Fruit fly (Drosophila melanogaster) whole organism, embryonic: ENCODE measurements around the gene PolQ.

Experiments used
- Abd-B ChIP-seq: fragments of 200-800 bp; sonication (Bioruptor generic); optimal IDR thresholded peaks from 2 replicates; lab custom pipeline; 2018; ENCODE audit warnings: missing biosample characterization, mild to moderate bottlenecking, missing genetic modification characterization, moderate library complexity
- Atf6 ChIP-seq: fragments of 200-800 bp; sonication (Bioruptor generic); IDR thresholded peaks from 2 replicates; pipeline ENCODE4 v1.3.6; 2022; ENCODE audit warnings: missing biosample characterization, missing genetic modification characterization
- CG10565 ChIP-seq: fragments of 200-800 bp; sonication (Bioruptor generic); optimal IDR thresholded peaks from 3 replicates; lab custom pipeline; 2016; ENCODE audit warnings: missing biosample characterization, mild to moderate bottlenecking, missing genetic modification characterization
- CG11398 ChIP-seq: fragments of 200-800 bp; sonication (Bioruptor generic); optimal IDR thresholded peaks from 2 replicates; lab custom pipeline; 2016; ENCODE audit warnings: missing biosample characterization, missing genetic modification characterization
- CG11456 ChIP-seq: fragments of 200-800 bp; sonication (Bioruptor generic); IDR thresholded peaks from 3 replicates; pipeline ENCODE4 v1.3.6; 2022; ENCODE audit warnings: missing biosample characterization, missing genetic modification characterization
- CG12219 ChIP-seq: fragments of 200-800 bp; sonication (Bioruptor generic); optimal IDR thresholded peaks from 3 replicates; lab custom pipeline; 2018; ENCODE audit warnings: missing biosample characterization, mild to moderate bottlenecking, missing genetic modification characterization
- CG13296 ChIP-seq: fragments of 200-800 bp; sonication (Bioruptor generic); optimal IDR thresholded peaks from 3 replicates; lab custom pipeline; 2018; ENCODE audit warnings: missing biosample characterization, mild to moderate bottlenecking, missing genetic modification characterization
- CG13894 ChIP-seq: fragments of 200-800 bp; sonication (Bioruptor generic); optimal IDR thresholded peaks from 3 replicates; lab custom pipeline; 2018; ENCODE audit warnings: missing biosample characterization, mild to moderate bottlenecking, missing genetic modification characterization, moderate library complexity
- CG14710 ChIP-seq: fragments of 200-800 bp; sonication (Bioruptor generic); optimal IDR thresholded peaks from 3 replicates; lab custom pipeline; 2019; ENCODE audit warnings: missing biosample characterization, mild to moderate bottlenecking, missing genetic modification characterization, moderate library complexity
- CG15479 ChIP-seq: fragments of 200-800 bp; sonication (Bioruptor generic); optimal IDR thresholded peaks from 3 replicates; lab custom pipeline; 2019; ENCODE audit warnings: missing biosample characterization, mild to moderate bottlenecking, missing genetic modification characterization, moderate library complexity
- CG15514 ChIP-seq: fragments of 200-800 bp; sonication (Bioruptor generic); optimal IDR thresholded peaks from 3 replicates; lab custom pipeline; 2017; ENCODE audit warnings: missing biosample characterization, missing genetic modification characterization, mild to moderate bottlenecking, moderate library complexity, missing genetic modification reagents
- CG17912 ChIP-seq: fragments of 200-800 bp; sonication (Bioruptor generic); optimal IDR thresholded peaks from 2 replicates; lab custom pipeline; 2018; ENCODE audit warnings: missing biosample characterization, mild to moderate bottlenecking, missing genetic modification characterization
- CG30431 ChIP-seq: fragments of 200-800 bp; sonication (Bioruptor generic); optimal IDR thresholded peaks from 2 replicates; lab custom pipeline; 2017; ENCODE audit warnings: missing biosample characterization, missing genetic modification characterization
- CG34224 ChIP-seq: fragments of 200-800 bp; sonication (Bioruptor generic); IDR thresholded peaks from 3 replicates; pipeline ENCODE4 v1.3.6; 2022; ENCODE audit warnings: missing biosample characterization, missing genetic modification characterization; ENCODE audit not compliant: partially characterized antibody
- CG4820 ChIP-seq: fragments of 200-800 bp; sonication (Bioruptor generic); optimal IDR thresholded peaks from 3 replicates; lab custom pipeline; 2016; ENCODE audit warnings: missing biosample characterization, missing genetic modification characterization
- CG7372 ChIP-seq: fragments of 200-800 bp; sonication (Bioruptor generic); IDR thresholded peaks from 2 replicates; pipeline ENCODE4 v1.3.6; 2022; ENCODE audit warnings: missing biosample characterization, missing genetic modification characterization
- CG7786 ChIP-seq: fragments of 200-800 bp; sonication (Bioruptor generic); optimal IDR thresholded peaks from 2 replicates; lab custom pipeline; 2016; ENCODE audit warnings: missing biosample characterization, missing genetic modification characterization
- Drgx ChIP-seq: fragments of 200-800 bp; sonication (Bioruptor generic); IDR thresholded peaks from 2 replicates; pipeline ENCODE4 v1.3.6; 2022; ENCODE audit warnings: missing biosample characterization, missing genetic modification characterization
- E2f1 ChIP-seq: fragments of 200-800 bp; sonication (Bioruptor generic); IDR thresholded peaks from 2 replicates; pipeline ENCODE4 v1.3.6; 2022; ENCODE audit warnings: missing biosample characterization, missing genetic modification characterization
- H2.0 ChIP-seq: fragments of 200-800 bp; sonication (Bioruptor generic); IDR thresholded peaks from 2 replicates; pipeline ENCODE4 v1.3.6; 2022; ENCODE audit warnings: missing biosample characterization, missing genetic modification characterization
- HHEX ChIP-seq: fragments of 200-800 bp; sonication (Bioruptor generic); optimal IDR thresholded peaks from 3 replicates; lab custom pipeline; 2017; ENCODE audit warnings: missing biosample characterization, mild to moderate bottlenecking, missing genetic modification characterization, missing genetic modification reagents
- Hmr ChIP-seq: fragments of 200-800 bp; sonication (Bioruptor generic); optimal IDR thresholded peaks from 3 replicates; lab custom pipeline; 2017; ENCODE audit warnings: mild to moderate bottlenecking, missing biosample characterization, missing genetic modification reagents, missing genetic modification characterization
- Kr ChIP-seq: fragments of 200-800 bp; sonication (Bioruptor generic); optimal IDR thresholded peaks from 2 replicates; lab custom pipeline; 2017; ENCODE audit warnings: missing biosample characterization, mild to moderate bottlenecking, missing genetic modification characterization
- Med ChIP-seq: fragments of 200-800 bp; sonication (Bioruptor generic); peaks from one replicate; lab custom pipeline; 2016; ENCODE audit warnings: missing biosample characterization, missing genetic modification characterization, mild to moderate bottlenecking, inconsistent platforms, moderate library complexity
- Meics ChIP-seq: fragments of 200-800 bp; sonication (Bioruptor generic); optimal IDR thresholded peaks from 2 replicates; lab custom pipeline; 2017; ENCODE audit warnings: missing biosample characterization, mild to moderate bottlenecking, missing genetic modification characterization
- Oli ChIP-seq: fragments of 200-800 bp; sonication (Bioruptor generic); optimal IDR thresholded peaks from 2 replicates; lab custom pipeline; 2018; ENCODE audit warnings: missing biosample characterization, mild to moderate bottlenecking, missing genetic modification characterization, moderate library complexity
- Rfx ChIP-seq: fragments of 200-800 bp; sonication (Bioruptor generic); IDR thresholded peaks from 2 replicates; pipeline ENCODE4 v1.3.6; 2022; ENCODE audit warnings: missing biosample characterization, missing genetic modification characterization
- Sry-β ChIP-seq: fragments of 200-800 bp; sonication (Bioruptor generic); optimal IDR thresholded peaks from 2 replicates; lab custom pipeline; 2018; ENCODE audit warnings: missing biosample characterization, mild to moderate bottlenecking, missing genetic modification characterization, moderate library complexity
- Ssrp ChIP-seq: fragments of 200-800 bp; sonication (Bioruptor generic); optimal IDR thresholded peaks from 2 replicates; lab custom pipeline; 2018; ENCODE audit warnings: missing biosample characterization, mild to moderate bottlenecking, missing genetic modification characterization, moderate library complexity
- bcd ChIP-seq: fragments of 200-800 bp; sonication (Bioruptor generic); optimal IDR thresholded peaks from 2 replicates; lab custom pipeline; 2017; ENCODE audit warnings: missing biosample characterization, mild to moderate bottlenecking, missing genetic modification characterization
- chinmo ChIP-seq: fragments of 200-800 bp; sonication (Bioruptor generic); IDR thresholded peaks from 4 replicates; pipeline ENCODE4 v1.3.6; 2022; ENCODE audit warnings: missing biosample characterization, missing genetic modification characterization; ENCODE audit not compliant: partially characterized antibody
- chm ChIP-seq: fragments of 200-800 bp; sonication (Bioruptor generic); IDR thresholded peaks from 2 replicates; pipeline ENCODE4 v1.3.6; 2022; ENCODE audit warnings: missing biosample characterization, missing genetic modification characterization
- grau ChIP-seq: fragments of 200-800 bp; optimal IDR thresholded peaks from 3 replicates; lab custom pipeline; 2019; ENCODE audit warnings: missing biosample characterization, mild to moderate bottlenecking, missing genetic modification characterization, moderate library complexity
- gsb ChIP-seq: fragments of 200-800 bp; sonication (Bioruptor generic); IDR thresholded peaks from 2 replicates; pipeline ENCODE4 v1.3.6; 2022; ENCODE audit warnings: missing biosample characterization, missing genetic modification characterization
- ham ChIP-seq: fragments of 200-800 bp; sonication (Bioruptor generic); IDR thresholded peaks from 2 replicates; pipeline ENCODE4 v1.3.6; 2022; ENCODE audit warnings: missing biosample characterization, missing genetic modification characterization
- insv ChIP-seq, 2 experiments: fragments of 200-800 bp; sonication (Bioruptor generic); optimal IDR thresholded peaks; 3 replicates each; lab custom pipeline; 2016 to 2018; ENCODE audit warnings: missing biosample characterization in 2 of 2, missing genetic modification characterization in 2 of 2
- lbe ChIP-seq: fragments of 200-800 bp; sonication (Bioruptor generic); optimal IDR thresholded peaks from 2 replicates; lab custom pipeline; 2016; ENCODE audit warnings: missing biosample characterization, mild to moderate bottlenecking, missing genetic modification characterization
- nerfin-2 ChIP-seq: fragments of 200-800 bp; sonication (Bioruptor generic); IDR thresholded peaks from 2 replicates; pipeline ENCODE4 v1.3.6; 2022; ENCODE audit warnings: missing biosample characterization, missing genetic modification characterization; ENCODE audit not compliant: partially characterized antibody
- nom ChIP-seq: fragments of 200-800 bp; sonication (Bioruptor generic); optimal IDR thresholded peaks from 2 replicates; lab custom pipeline; 2017; ENCODE audit warnings: missing biosample characterization, missing genetic modification characterization, mild to moderate bottlenecking, moderate library complexity, missing genetic modification reagents
- pita ChIP-seq: fragments of 200-800 bp; sonication (Bioruptor generic); optimal IDR thresholded peaks from 2 replicates; lab custom pipeline; 2017; ENCODE audit warnings: missing biosample characterization, mild to moderate bottlenecking, missing genetic modification characterization
- row ChIP-seq: fragments of 200-800 bp; sonication (Bioruptor generic); IDR thresholded peaks from 3 replicates; pipeline ENCODE4 v1.3.6; 2022; ENCODE audit warnings: missing biosample characterization, missing genetic modification characterization
- sqz ChIP-seq: fragments of 200-800 bp; sonication (Bioruptor generic); optimal IDR thresholded peaks from 3 replicates; lab custom pipeline; 2018; ENCODE audit warnings: missing biosample characterization, mild to moderate bottlenecking, missing genetic modification characterization
- z ChIP-seq: fragments of 200-800 bp; sonication (Bioruptor generic); IDR thresholded peaks from 3 replicates; pipeline ENCODE4 v1.3.6; 2022; ENCODE audit warnings: missing biosample characterization, missing genetic modification characterization

Gene PolQ

DNA sequence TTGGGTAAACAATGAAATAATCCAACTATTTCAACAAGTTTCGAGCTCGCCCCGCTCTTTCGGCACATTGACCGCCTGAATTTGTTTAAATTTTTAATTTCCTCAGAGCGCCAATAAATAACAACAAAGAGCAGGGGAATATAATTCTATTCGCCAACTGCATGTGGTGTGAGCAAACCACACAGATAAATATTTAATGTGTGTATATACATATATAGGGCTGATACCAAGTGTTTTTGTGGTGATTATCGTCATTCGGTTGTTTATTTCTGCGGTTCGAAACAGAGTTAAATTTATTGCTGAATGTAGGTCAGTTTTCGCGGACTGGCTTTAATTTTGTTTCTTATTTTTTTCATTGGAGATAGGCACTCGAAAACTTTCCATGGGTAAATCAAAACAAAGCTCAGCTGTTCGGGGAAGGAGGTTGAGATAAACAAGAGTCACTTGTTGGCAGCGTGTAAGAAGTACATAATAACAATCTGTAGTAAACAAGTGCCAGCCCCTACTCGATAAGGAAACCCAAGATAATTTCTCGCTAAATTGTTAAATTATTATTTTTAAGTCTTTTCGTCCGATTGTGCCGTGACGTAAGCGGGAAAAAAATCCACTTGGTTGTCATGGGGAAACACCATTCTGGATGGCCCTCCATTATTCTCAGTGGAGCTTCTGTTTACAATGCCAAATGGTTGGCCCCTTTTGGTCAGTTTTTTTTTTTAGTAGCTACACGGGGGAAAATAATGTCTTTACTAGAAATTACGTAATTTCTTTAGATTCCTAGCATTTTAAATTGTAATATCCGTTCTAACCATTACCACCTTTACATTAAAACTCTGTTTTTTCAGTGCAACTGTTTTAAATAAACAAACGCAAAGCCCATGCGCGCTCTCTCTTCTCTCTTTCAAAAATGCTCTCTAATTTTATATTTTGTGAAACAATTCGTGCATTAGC lies 5.8 kb upstream of the PolQ start (continued):
- peak; percentile 30 for TF ChIP-seq CG11398 (GFP tag; lab: Kevin White, UChicago)
- no peak for TF ChIP-seq pita
- TF ChIP-seq CG13296 (GFP tag; lab: Kevin White, UChicago) = no peak
- no peak for TF ChIP-seq z
- peak; percentile 20 for TF ChIP-seq CG7786
- TF ChIP-seq ham (GFP tag; lab: Robert Waterston, UW) = no peak
- no peak for TF ChIP-seq CG17912 (GFP tag; lab: Kevin White, UChicago)
- peak; percentile 46 for TF ChIP-seq Hmr (GFP tag; lab: Kevin White, UChicago)
- TF ChIP-seq insv (GFP tag; optimal IDR thresholded peaks at IDR 0.05; lab: Kevin White, UChicago) = no peak
- peak; percentile 31 for TF ChIP-seq CG15514
- peak; percentile 56 for TF ChIP-seq H2.0 (GFP tag; lab: Robert Waterston, UW)
- no peak for TF ChIP-seq CG30431 (GFP tag; lab: Kevin White, UChicago)
- TF ChIP-seq bcd (GFP tag; lab: Kevin White, UChicago) = peak; percentile 35
- no peak for TF ChIP-seq nerfin-2 (GFP tag; lab: Robert Waterston, UW)
- no peak for TF ChIP-seq Kr
- TF ChIP-seq Meics (GFP tag; lab: Kevin White, UChicago) = peak; percentile 61
- TF ChIP-seq CG4820 (GFP tag; lab: Kevin White, UChicago) = peak; percentile 2
- peak; percentile 82 for TF ChIP-seq row
- no peak for TF ChIP-seq CG12219 (GFP tag; lab: Kevin White, UChicago)
- no peak for TF ChIP-seq CG15479 (GFP tag; lab: Kevin White, UChicago)
- TF ChIP-seq gsb (GFP tag; lab: Robert Waterston, UW) = no peak
- peak; percentile 26 for TF ChIP-seq HHEX (GFP tag; lab: Kevin White, UChicago)
- TF ChIP-seq Abd-B (GFP tag; lab: Kevin White, UChicago) = no peak
- TF ChIP-seq chinmo (GFP tag; lab: Robert Waterston, UW) = 0 out of 4 replicates have a peak, but pooled peaks have one; percentile 56

DNA sequence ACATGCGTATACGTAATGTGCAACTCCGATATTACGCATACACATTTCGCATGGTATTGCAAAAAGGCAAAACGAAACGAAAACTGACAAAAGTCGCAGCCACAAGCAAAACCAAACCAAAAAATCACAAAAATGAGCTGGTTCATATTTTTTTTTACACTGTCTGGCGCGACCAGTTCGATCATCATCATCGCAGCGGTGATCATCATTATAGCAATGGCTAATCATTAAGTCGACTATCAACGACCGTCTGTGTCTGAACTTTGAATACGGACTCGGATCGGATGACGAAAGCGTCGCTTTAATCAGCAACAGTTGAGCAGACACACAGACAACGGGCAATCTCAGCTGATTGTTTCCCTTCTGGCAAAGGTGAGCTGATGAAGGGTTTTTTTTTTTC lies 4.8 kb upstream of the PolQ start:
- no peak for TF ChIP-seq Oli (tag; lab: Kevin White, UChicago)
- TF ChIP-seq CG15514 = peak; percentile 97
- no peak for TF ChIP-seq CG17912 (GFP tag; lab: Kevin White, UChicago)
- TF ChIP-seq CG7372 (GFP tag; lab: Robert Waterston, UW) = 0 out of 2 replicates have a peak, but pooled peaks have one; percentile 46
- no peak for TF ChIP-seq lbe (GFP tag; lab: Kevin White, UChicago)
- peak; percentile 38; the same call in 1 of the 2 replicates for TF ChIP-seq Drgx (GFP tag; lab: Robert Waterston, UW)
- 0 out of 4 replicates have a peak, but pooled peaks have one; percentile 39 for TF ChIP-seq chinmo (GFP tag; lab: Robert Waterston, UW)
- no peak for TF ChIP-seq grau (tag; lab: Kevin White, UChicago)
- TF ChIP-seq CG10565 (GFP tag; lab: Kevin White, UChicago) = no peak
- no peak for TF ChIP-seq chm (GFP tag; lab: Robert Waterston, UW)
- TF ChIP-seq sqz (GFP tag; lab: Kevin White, UChicago) = peak; percentile 33
- 0 out of 2 replicates have a peak, but pooled peaks have one; percentile 23 for TF ChIP-seq Atf6 (GFP tag; lab: Robert Waterston, UW)
- TF ChIP-seq nom (GFP tag; lab: Kevin White, UChicago) = peak; percentile 90
- TF ChIP-seq E2f1 (GFP tag; lab: Robert Waterston, UW) = no peak
- peak; percentile 22 for TF ChIP-seq CG13894 (tag; lab: Kevin White, UChicago)
- TF ChIP-seq CG34224 = peak; percentile 38; the same call in 1 of the 3 replicates
- no peak for TF ChIP-seq CG11456
- TF ChIP-seq Rfx (GFP tag; lab: Robert Waterston, UW) = peak; percentile 42
- peak; percentile 22 for TF ChIP-seq Med (GFP tag; lab: Kevin White, UChicago)
- no peak for TF ChIP-seq Ssrp (tag; lab: Kevin White, UChicago)
- TF ChIP-seq CG14710 (tag; lab: Kevin White, UChicago) = no peak
- no peak for TF ChIP-seq Sry-β (GFP tag; lab: Kevin White, UChicago)
- TF ChIP-seq, all 482 proteins: peak for 11
